Worm (Caenorhabditis elegans) whole organism, mixed stage, embryonic: ENCODE data around the gene T19D12.1.

Experiments used
- M03D4.4 ChIP-seq: sonication (generic microtip); optimal IDR thresholded peaks from 2 replicates; lab custom pipeline; 2017; ENCODE audit warnings: mild to moderate bottlenecking, missing genetic modification characterization, missing compliant biosample characterization
- bed-3 ChIP-seq: fragments of 200-800 bp; sonication (Bioruptor generic); optimal IDR thresholded peaks from 3 replicates; lab custom pipeline; 2018; ENCODE audit warnings: mild to moderate bottlenecking, missing genetic modification characterization, moderate library complexity, missing compliant biosample characterization
- blmp-1 ChIP-seq: fragments of 150-350 bp; optimal IDR thresholded peaks from 2 replicates; lab custom pipeline; 2014; ENCODE audit warnings: missing biosample characterization, missing genetic modification characterization
- ceh-39 ChIP-seq: fragments of 150-350 bp; optimal IDR thresholded peaks from 2 replicates; lab custom pipeline; 2014; ENCODE audit warnings: missing biosample characterization, missing genetic modification characterization
- ceh-43 ChIP-seq: fragments of 200-800 bp; sonication (Bioruptor generic); optimal IDR thresholded peaks from 2 replicates; lab custom pipeline; 2018; ENCODE audit warnings: mild to moderate bottlenecking, missing genetic modification characterization, moderate library complexity, missing compliant biosample characterization
- ceh-83 ChIP-seq: fragments of 200-800 bp; sonication (Bioruptor generic); optimal IDR thresholded peaks from 2 replicates; lab custom pipeline; 2018; ENCODE audit warnings: mild to moderate bottlenecking, missing genetic modification characterization, missing compliant biosample characterization
- ces-1 ChIP-seq: fragments of 150-350 bp; optimal IDR thresholded peaks from 2 replicates; lab custom pipeline; 2014; ENCODE audit warnings: missing biosample characterization, missing genetic modification reagents, missing genetic modification characterization
- cnd-1 ChIP-seq: fragments of 200-800 bp; sonication (Bioruptor generic); optimal IDR thresholded peaks from 2 replicates; lab custom pipeline; 2018; ENCODE audit warnings: mild to moderate bottlenecking, missing genetic modification characterization, missing compliant biosample characterization
- elt-1 ChIP-seq: sonication (generic microtip); optimal IDR thresholded peaks from 2 replicates; lab custom pipeline; 2017; ENCODE audit warnings: missing genetic modification characterization, mild to moderate bottlenecking, missing compliant biosample characterization, antibody characterized with exemption, moderate library complexity, borderline replicate concordance; ENCODE audit not compliant: insufficient read depth
- flh-1 ChIP-seq: fragments of 200-800 bp; sonication (Bioruptor generic); optimal IDR thresholded peaks from 2 replicates; lab custom pipeline; 2018; ENCODE audit warnings: mild to moderate bottlenecking, missing genetic modification characterization, moderate library complexity, missing compliant biosample characterization
- ham-2 ChIP-seq: fragments of 200-800 bp; sonication (Bioruptor generic); optimal IDR thresholded peaks from 2 replicates; lab custom pipeline; 2018; ENCODE audit warnings: mild to moderate bottlenecking, missing genetic modification characterization, missing compliant biosample characterization
- hlh-1 ChIP-seq: fragments of 150-350 bp; optimal IDR thresholded peaks from 2 replicates; lab custom pipeline; 2014; ENCODE audit warnings: missing biosample characterization, missing genetic modification reagents, missing genetic modification characterization
- lin-13 ChIP-seq: fragments of 150-350 bp; optimal IDR thresholded peaks from 2 replicates; lab custom pipeline; 2014; ENCODE audit warnings: missing biosample characterization, missing genetic modification characterization
- lin-32 ChIP-seq: fragments of 200-800 bp; sonication (Bioruptor generic); optimal IDR thresholded peaks from 2 replicates; lab custom pipeline; 2018; ENCODE audit warnings: mild to moderate bottlenecking, missing genetic modification characterization, missing compliant biosample characterization
- lsy-2 ChIP-seq: fragments of 150-350 bp; optimal IDR thresholded peaks from 2 replicates; lab custom pipeline; 2014; ENCODE audit warnings: missing biosample characterization, missing genetic modification characterization
- mab-5 ChIP-seq: fragments of 150-350 bp; optimal IDR thresholded peaks from 2 replicates; lab custom pipeline; 2014; ENCODE audit warnings: missing biosample characterization, missing genetic modification characterization
- mep-1 ChIP-seq: fragments of 150-350 bp; optimal IDR thresholded peaks from 2 replicates; lab custom pipeline; 2017; ENCODE audit warnings: missing biosample characterization, missing genetic modification reagents, missing genetic modification characterization, inconsistent platforms
- nhr-12 ChIP-seq: fragments of 150-350 bp; optimal IDR thresholded peaks from 2 replicates; lab custom pipeline; 2014; ENCODE audit warnings: missing biosample characterization, missing genetic modification characterization
- nhr-2 ChIP-seq: fragments of 150-350 bp; optimal IDR thresholded peaks from 2 replicates; lab custom pipeline; 2014; ENCODE audit warnings: missing biosample characterization, missing genetic modification characterization
- nhr-237 ChIP-seq: fragments of 150-350 bp; optimal IDR thresholded peaks from 2 replicates; lab custom pipeline; 2014; ENCODE audit warnings: missing biosample characterization, missing genetic modification characterization
- nhr-28 ChIP-seq: fragments of 150-350 bp; optimal IDR thresholded peaks from 2 replicates; lab custom pipeline; 2014; ENCODE audit warnings: missing biosample characterization, missing genetic modification characterization
- nhr-76 ChIP-seq: sonication (generic microtip); optimal IDR thresholded peaks from 2 replicates; lab custom pipeline; 2017; ENCODE audit warnings: missing biosample characterization, missing genetic modification characterization
- pha-4 ChIP-seq: fragments of 150-350 bp; optimal IDR thresholded peaks from 2 replicates; lab custom pipeline; 2018; ENCODE audit warnings: missing biosample characterization, missing genetic modification reagents, missing genetic modification characterization
- sem-2 ChIP-seq: fragments of 200-800 bp; sonication (Bioruptor generic); optimal IDR thresholded peaks from 2 replicates; lab custom pipeline; 2018; ENCODE audit warnings: mild to moderate bottlenecking, missing genetic modification characterization, missing compliant biosample characterization
- snpc-4 ChIP-seq: fragments of 150-350 bp; optimal IDR thresholded peaks from 2 replicates; lab custom pipeline; 2014; ENCODE audit warnings: missing biosample characterization, missing genetic modification characterization
- sptf-1 ChIP-seq: sonication (generic microtip); optimal IDR thresholded peaks from 2 replicates; lab custom pipeline; 2017; ENCODE audit warnings: mild to moderate bottlenecking, missing genetic modification characterization, moderate library complexity, missing compliant biosample characterization
- tbx-8 ChIP-seq: fragments of 200-800 bp; sonication (Bioruptor generic); optimal IDR thresholded peaks from 2 replicates; lab custom pipeline; 2018; ENCODE audit warnings: mild to moderate bottlenecking, missing genetic modification characterization, moderate library complexity, missing compliant biosample characterization
- unc-120 ChIP-seq: sonication (generic microtip); optimal IDR thresholded peaks from 2 replicates; lab custom pipeline; 2017; ENCODE audit warnings: missing genetic modification characterization, missing compliant biosample characterization; ENCODE audit not compliant: poor library complexity, severe bottlenecking
- unc-39 ChIP-seq: fragments of 150-350 bp; optimal IDR thresholded peaks from 2 replicates; lab custom pipeline; 2014; ENCODE audit warnings: missing biosample characterization, missing genetic modification characterization
- unc-62 ChIP-seq: fragments of 150-350 bp; optimal IDR thresholded peaks from 2 replicates; lab custom pipeline; 2014; ENCODE audit warnings: missing biosample characterization, missing genetic modification reagents, missing genetic modification characterization
- zip-8 ChIP-seq: fragments of 150-350 bp; optimal IDR thresholded peaks from 2 replicates; lab custom pipeline; 2014; ENCODE audit warnings: missing biosample characterization, missing genetic modification characterization
- ztf-11 ChIP-seq: fragments of 150-350 bp; optimal IDR thresholded peaks from 2 replicates; lab custom pipeline; 2014; ENCODE audit warnings: missing biosample characterization, missing genetic modification characterization

The T19D12.1 gene

DNA sequence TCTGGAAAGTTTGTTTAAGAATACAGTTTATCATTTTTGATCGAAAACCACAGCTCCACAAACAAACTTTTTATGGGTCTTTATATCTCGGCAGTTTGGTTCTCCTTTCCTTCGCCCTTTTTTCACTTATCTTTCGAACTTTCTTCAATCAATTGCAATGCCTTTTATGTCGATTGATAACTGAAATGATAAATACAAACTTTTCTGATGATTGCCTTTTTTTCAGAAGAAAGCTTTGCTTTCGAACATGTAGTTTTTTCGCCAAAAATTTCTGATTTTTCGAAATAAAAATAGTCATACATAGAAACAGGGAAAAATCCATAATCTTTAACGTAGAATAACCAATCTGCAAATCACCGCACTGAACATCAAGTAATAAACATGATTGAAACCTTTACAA lies 5.5 kb upstream of the T19D12.1 start, which contains the start of gene T19D12.2:
Gene T19D12.2, plus strand, starts transcription at position 125 of the 400 bp plus-strand sequence.
- no peak for TF ChIP-seq nhr-76 (tag; lab: Kevin White, UChicago)
- TF ChIP-seq lsy-2 (tag; lab: Kevin White, UChicago) = no peak
- no peak for TF ChIP-seq elt-1
- no peak for TF ChIP-seq ceh-43
- TF ChIP-seq mab-5 = no peak
- TF ChIP-seq nhr-28 (tag; lab: Kevin White, UChicago) = no peak
- no peak for TF ChIP-seq snpc-4 (tag; lab: Kevin White, UChicago)
- TF ChIP-seq ceh-83 (GFP tag; lab: Kevin White, UChicago) = no peak
- TF ChIP-seq M03D4.4 (tag; lab: Kevin White, UChicago) = no peak
- no peak for TF ChIP-seq ztf-11
- TF ChIP-seq nhr-12 (tag; lab: Kevin White, UChicago) = no peak
- no peak for TF ChIP-seq nhr-237 (tag; lab: Kevin White, UChicago)
- TF ChIP-seq unc-62 (GFP tag; lab: Kevin White, UChicago) = no peak
- no peak for TF ChIP-seq tbx-8 (GFP tag; lab: Kevin White, UChicago)

DNA sequence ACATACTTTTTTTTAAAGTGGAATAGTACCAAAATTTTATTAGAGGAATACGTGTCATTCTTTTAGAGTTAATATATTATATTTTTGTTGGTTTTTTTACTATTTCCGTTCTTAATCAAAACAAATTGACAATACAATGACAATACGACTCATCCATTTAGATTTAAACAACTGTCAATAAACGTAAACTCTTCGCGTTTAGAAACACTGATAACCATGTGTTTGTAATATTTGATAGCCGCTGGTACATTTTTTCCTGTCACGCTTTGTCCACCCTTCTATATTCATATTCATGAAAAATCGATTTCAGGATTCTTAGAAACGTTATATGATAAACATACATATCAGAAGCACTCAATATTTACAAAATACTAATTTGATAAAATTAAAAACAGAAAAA lies 2.9 kb upstream of the T19D12.1 start:
- TF ChIP-seq mep-1 (tag; lab: Kevin White, UChicago) (no peak), snpc-4 (tag; lab: Kevin White, UChicago) (no peak), unc-39 (tag; lab: Kevin White, UChicago) (no peak), blmp-1 (tag; lab: Kevin White, UChicago) (no peak), ham-2 (GFP tag; lab: Kevin White, UChicago) (no peak), pha-4 (no peak), unc-62 (GFP tag; lab: Kevin White, UChicago) (no peak), ces-1 (GFP tag; lab: Kevin White, UChicago) (no peak), lin-13 (no peak), nhr-76 (tag; lab: Kevin White, UChicago) (no peak), M03D4.4 (tag; lab: Kevin White, UChicago) (no peak), ztf-11 (no peak), lin-32 (GFP tag; lab: Kevin White, UChicago) (no peak), hlh-1 (tag; lab: Kevin White, UChicago) (no peak), nhr-237 (tag; lab: Kevin White, UChicago) (no peak), unc-120 (tag; lab: Kevin White, UChicago) (no peak)

DNA sequence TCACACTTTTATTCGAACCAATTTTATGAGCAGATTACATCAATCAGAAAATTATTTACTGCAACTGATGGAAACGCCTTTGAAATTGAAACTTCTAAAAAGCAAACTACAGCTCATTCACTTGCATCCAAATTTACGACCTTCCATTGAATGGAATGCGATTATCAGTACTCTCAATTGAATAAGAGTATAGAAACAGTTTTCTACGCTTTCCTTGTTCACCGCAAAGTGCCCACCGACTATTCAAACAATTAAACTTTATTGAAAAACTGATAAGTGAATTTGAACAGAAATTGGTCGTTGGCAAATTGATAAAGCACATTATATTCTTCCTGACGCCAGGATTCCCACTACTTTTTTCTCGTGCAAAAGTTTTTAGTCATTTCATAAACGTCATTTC lies 790 bp upstream of the T19D12.1 start:
- TF ChIP-seq pha-4 (no peak), nhr-12 (tag; lab: Kevin White, UChicago) (no peak), unc-62 (GFP tag; lab: Kevin White, UChicago) (no peak), sptf-1 (tag; lab: Kevin White, UChicago) (no peak), lin-13 (no peak), unc-120 (tag; lab: Kevin White, UChicago) (no peak), nhr-237 (tag; lab: Kevin White, UChicago) (no peak), unc-39 (tag; lab: Kevin White, UChicago) (no peak), hlh-1 (tag; lab: Kevin White, UChicago) (no peak), lsy-2 (tag; lab: Kevin White, UChicago) (no peak), M03D4.4 (tag; lab: Kevin White, UChicago) (no peak), ztf-11 (no peak), flh-1 (GFP tag; lab: Kevin White, UChicago) (no peak), nhr-76 (tag; lab: Kevin White, UChicago) (no peak), sem-2 (no peak), bed-3 (GFP tag; lab: Kevin White, UChicago) (no peak), cnd-1 (tag; lab: Kevin White, UChicago) (no peak)

DNA sequence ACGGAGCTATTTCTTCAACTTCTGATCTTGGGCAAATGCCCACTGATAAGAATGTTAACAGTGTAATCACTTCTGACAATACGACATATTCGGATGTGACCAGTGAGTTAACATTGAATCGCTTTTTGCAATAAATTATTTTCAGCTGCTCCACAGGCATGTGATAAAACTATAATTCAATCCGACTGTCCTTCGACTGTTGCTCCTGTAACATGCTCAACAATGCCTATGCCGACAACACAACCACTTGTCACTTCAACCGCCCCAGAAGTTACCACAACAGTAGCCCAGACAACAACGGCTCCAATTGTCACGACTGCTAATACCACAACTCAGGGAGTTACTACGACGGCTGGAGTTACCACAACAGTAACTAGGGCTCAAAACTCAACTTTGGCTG lies 836 bp downstream of the T19D12.1 start:
- TF ChIP-seq nhr-28 (tag; lab: Kevin White, UChicago) = no peak
- no peak for TF ChIP-seq nhr-12 (tag; lab: Kevin White, UChicago)
- TF ChIP-seq ceh-39 (tag; lab: Kevin White, UChicago) = no peak
- no peak for TF ChIP-seq ztf-11
- no peak for TF ChIP-seq zip-8 (tag; lab: Kevin White, UChicago)
- TF ChIP-seq pha-4 = no peak
- TF ChIP-seq unc-39 (tag; lab: Kevin White, UChicago) = no peak
- TF ChIP-seq mep-1 (tag; lab: Kevin White, UChicago) = no peak
- TF ChIP-seq nhr-2 (tag; lab: Kevin White, UChicago) = no peak
- no peak for TF ChIP-seq ham-2 (GFP tag; lab: Kevin White, UChicago)
- TF ChIP-seq unc-62 (GFP tag; lab: Kevin White, UChicago) = no peak
- TF ChIP-seq sptf-1 (tag; lab: Kevin White, UChicago) = no peak
- TF ChIP-seq nhr-76 (tag; lab: Kevin White, UChicago) = no peak
- TF ChIP-seq blmp-1 (tag; lab: Kevin White, UChicago) = no peak
